Fruit fly (Drosophila melanogaster) S2 (cell line): Measurements from ENCODE around the gene CG31752.

ENCODE experiments used
- CG8478 ChIP-seq: fragments of >200 bp; optimal IDR thresholded peaks from 2 replicates; lab custom pipeline; 2018
- CTCF ChIP-seq, 2 experiments: fragments of >200 bp; optimal IDR thresholded peaks; 2 replicates each; lab custom pipeline; 2018

dm6 chr2L:18844479-18844878 lies 3.4 kb upstream of the CG31752 start, which contains the start of gene CG33120:
- no peak for TF ChIP-seq CG8478 (lab: Kevin White, UChicago)
- TF ChIP-seq CTCF (optimal IDR thresholded peaks at IDR 0.05; lab: Kevin White, UChicago): no peak
